Fruit fly (Drosophila melanogaster): ENCODE results near the gene CG10324.

CG10324 gene

DNA sequence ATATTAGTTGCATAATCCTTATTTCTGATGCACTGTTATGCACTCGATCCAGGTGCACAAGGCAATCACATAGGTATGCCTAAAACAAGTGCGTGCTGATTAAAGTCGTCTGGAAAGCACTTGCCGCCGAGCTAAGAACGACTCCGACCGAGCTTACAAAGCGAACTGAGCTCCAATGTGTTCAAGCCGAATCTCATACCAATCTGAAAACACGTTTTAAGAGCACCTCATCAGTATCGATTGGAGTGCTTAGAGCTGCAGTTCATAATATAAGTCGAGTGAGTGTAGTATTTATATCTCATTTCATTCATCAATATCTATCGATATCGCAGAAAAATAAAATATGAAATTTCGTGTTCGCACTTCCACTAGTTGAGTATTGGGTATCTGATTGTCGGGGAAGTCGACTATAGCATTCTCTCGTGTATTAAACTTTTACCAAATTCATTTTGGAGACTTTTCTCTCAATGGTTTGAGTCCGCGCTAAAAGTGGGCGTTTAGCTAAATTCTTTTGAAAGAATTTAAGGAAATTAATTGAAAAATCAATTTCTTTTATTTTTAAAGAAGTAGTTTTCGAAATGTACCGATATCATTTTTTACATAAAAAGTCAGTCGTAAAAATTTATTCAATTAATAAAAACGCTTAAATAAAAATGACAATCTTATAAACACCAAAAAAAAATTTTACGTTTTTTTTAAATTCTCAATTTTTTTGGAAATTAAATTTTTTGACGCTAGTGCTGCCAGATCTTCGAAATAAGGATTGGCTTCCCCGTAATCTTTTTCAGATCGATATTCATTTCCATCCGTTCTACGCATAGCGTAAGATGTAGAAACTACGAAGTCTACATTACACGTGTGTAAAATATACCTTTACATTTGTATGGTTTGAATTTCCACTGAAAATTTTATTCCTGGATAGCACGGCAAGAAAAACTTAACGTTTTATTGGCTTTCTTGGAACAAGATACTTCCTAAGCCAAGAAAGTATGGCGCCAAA, 9.0 kb upstream of the CG10324 start, which contains the start of gene modSP:
Gene modSP, minus strand, starts transcription at position 169 of the 1,000 bp plus-strand sequence.
- peak; percentile 18 for TF ChIP-seq woc (GFP tag; optimal IDR thresholded peaks at IDR 0.05)
- TF ChIP-seq ey (GFP tag; optimal IDR thresholded peaks at IDR 0.05) = peak; percentile 41
- no peak for TF ChIP-seq Myc (optimal IDR thresholded peaks at IDR 0.05)
- TF ChIP-seq Hnf4 (GFP tag; optimal IDR thresholded peaks at IDR 0.05) = peak; percentile 7
- TF ChIP-seq h (GFP tag; optimal IDR thresholded peaks at IDR 0.05) = peak; percentile 42
- TF ChIP-seq fru (GFP tag; optimal IDR thresholded peaks at IDR 0.05) = peak; percentile 60
- TF ChIP-seq foxo (GFP tag; optimal IDR thresholded peaks at IDR 0.05) = peak in 1 of 2 experiments; percentile 57
- TF ChIP-seq Sp1 (GFP tag; optimal IDR thresholded peaks at IDR 0.05) = peak; percentile 13
- TF ChIP-seq Mio (GFP tag; optimal IDR thresholded peaks at IDR 0.05) = no peak
- peak; percentile 58 for TF ChIP-seq Dif (GFP tag; optimal IDR thresholded peaks at IDR 0.05; ENCODE audit: partially characterized antibody)
- no peak for TF ChIP-seq Abd-B (GFP tag; optimal IDR thresholded peaks at IDR 0.05)
- TF ChIP-seq CrebA (GFP tag; optimal IDR thresholded peaks at IDR 0.05; ENCODE audit: borderline replicate concordance) = no peak
- TF ChIP-seq rgr (GFP tag; optimal IDR thresholded peaks at IDR 0.05) = peak; percentile 49
- TF ChIP-seq usp (GFP tag; optimal IDR thresholded peaks at IDR 0.05) = no peak
- TF ChIP-seq Vsx2 (GFP tag; optimal IDR thresholded peaks at IDR 0.05; ENCODE audit: partially characterized antibody) = peak; percentile 74
- TF ChIP-seq br (GFP tag; optimal IDR thresholded peaks at IDR 0.05) = peak; percentile 59

DNA sequence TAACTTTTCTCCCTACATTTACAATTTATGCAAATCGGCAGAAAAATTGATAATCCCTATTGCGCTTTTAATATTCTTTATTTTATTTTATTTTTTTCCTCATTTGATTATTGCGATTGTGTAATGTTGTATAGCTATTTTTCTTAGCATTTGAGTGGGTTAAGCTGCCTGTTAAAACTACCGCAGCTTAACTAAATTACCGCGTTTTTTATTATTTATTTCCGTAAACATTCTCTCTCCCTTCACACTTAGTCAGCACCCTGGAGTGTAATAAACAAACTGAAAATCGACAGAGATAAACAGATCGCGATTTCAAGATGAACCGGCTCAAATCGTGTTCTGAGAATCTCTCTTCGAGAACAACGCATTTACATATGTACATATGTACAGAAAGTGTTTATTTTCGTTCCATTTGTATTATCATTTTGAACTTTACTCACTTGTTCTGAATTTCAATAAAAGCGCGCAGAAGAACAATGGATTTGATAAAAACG, 8.2 kb upstream of the CG10324 start:
- no peak for TF ChIP-seq psq (GFP tag; optimal IDR thresholded peaks at IDR 0.05)
- TF ChIP-seq tai (GFP tag; optimal IDR thresholded peaks at IDR 0.05) = no peak

DNA sequence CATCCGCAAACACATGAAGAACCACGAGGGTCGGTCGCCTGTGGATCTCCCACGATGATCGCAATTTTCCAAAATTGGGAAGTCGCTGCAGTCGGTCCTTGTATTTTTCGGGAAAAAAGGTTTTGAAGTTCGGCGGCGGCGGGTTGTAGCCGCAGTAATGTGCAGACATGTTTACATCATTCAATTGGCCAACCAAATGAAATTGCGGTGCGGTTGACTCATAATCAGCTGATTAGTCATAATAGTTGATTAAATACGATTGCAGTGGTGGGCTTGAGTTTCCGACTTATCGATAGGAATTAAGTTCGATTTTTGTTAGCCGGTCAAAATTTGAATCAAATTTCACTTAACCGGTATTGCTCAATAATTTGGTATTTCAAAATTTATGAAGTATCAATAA, 5.3 kb upstream of the CG10324 start, which contains the start of gene CG14907:
Gene CG14907, minus strand, starts transcription at position 229 of the 400 bp plus-strand sequence.
- TF ChIP-seq foxo (GFP tag; optimal IDR thresholded peaks at IDR 0.05) = no peak
- TF ChIP-seq Jra (GFP tag; optimal IDR thresholded peaks at IDR 0.05) = peak; percentile 14

DNA sequence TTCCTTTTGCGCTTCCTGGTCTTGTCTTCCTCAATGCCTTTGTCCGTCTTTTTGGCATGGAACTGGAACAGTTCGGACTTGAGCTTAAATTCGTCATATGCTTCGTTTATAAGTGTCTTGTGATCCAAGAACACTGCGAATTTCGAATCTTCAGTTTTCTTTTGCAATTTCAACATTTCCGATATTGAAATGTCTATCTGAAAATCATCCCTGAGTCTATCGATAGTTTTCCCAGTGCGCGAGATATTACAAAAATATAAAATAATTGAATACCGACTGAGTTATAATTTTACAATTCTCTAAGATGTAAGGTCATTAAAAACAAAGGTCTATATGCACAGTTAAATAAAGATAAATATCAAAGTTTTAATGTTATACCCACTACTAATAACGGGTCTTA, 4.1 kb upstream of the CG10324 start, which contains the start of gene Mettl4:
Gene Mettl4, minus strand, starts transcription at position 208 of the 400 bp plus-strand sequence.
- TF ChIP-seq CrebA (GFP tag; optimal IDR thresholded peaks at IDR 0.05; ENCODE audit: borderline replicate concordance) (no peak), foxo (GFP tag; optimal IDR thresholded peaks at IDR 0.05) (no peak), usp (GFP tag; optimal IDR thresholded peaks at IDR 0.05) (no peak), dmrt93B (GFP tag; optimal IDR thresholded peaks at IDR 0.05) (no peak), Jra (GFP tag; optimal IDR thresholded peaks at IDR 0.05) (no peak)

DNA sequence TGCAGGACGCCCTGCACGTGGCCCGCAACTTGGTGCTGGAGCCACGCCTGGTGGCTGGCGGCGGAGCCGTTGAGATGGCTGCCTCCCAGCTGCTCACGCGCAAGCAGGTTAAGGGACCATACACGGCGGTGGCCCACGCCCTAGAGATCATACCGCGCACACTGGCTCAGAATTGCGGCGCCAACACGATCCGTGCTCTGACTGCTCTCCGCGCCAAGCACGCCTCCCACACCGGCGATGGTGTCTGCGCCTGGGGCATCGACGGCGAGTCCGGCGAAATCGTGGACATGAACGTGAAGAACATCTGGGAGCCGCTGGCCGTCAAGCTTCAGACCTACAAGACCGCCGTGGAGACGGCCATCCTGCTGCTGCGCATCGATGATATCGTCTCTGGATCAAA, 2.5 kb upstream of the CG10324 start:
- TF ChIP-seq CrebA (GFP tag; optimal IDR thresholded peaks at IDR 0.05; ENCODE audit: borderline replicate concordance) = no peak
- TF ChIP-seq Rel (GFP tag; optimal IDR thresholded peaks at IDR 0.05) = no peak
- TF ChIP-seq Rel (tag; optimal IDR thresholded peaks at IDR 0.05) = no peak
- TF ChIP-seq usp (GFP tag; optimal IDR thresholded peaks at IDR 0.05) = no peak
- TF ChIP-seq CG9705 (GFP tag; optimal IDR thresholded peaks at IDR 0.05) = no peak
- no peak for TF ChIP-seq brk (GFP tag; optimal IDR thresholded peaks at IDR 0.05)
- TF ChIP-seq HLH106 (tag; optimal IDR thresholded peaks at IDR 0.05) = no peak
- TF ChIP-seq GATAd (GFP tag; optimal IDR thresholded peaks at IDR 0.05) = no peak
- TF ChIP-seq Jra (GFP tag; optimal IDR thresholded peaks at IDR 0.05) = no peak
- TF ChIP-seq OdsH (GFP tag; optimal IDR thresholded peaks at IDR 0.05) = no peak
- no peak for TF ChIP-seq N (GFP tag; optimal IDR thresholded peaks at IDR 0.05)
- no peak for TF ChIP-seq dsf (GFP tag; optimal IDR thresholded peaks at IDR 0.05; ENCODE audit: borderline replicate concordance)
- TF ChIP-seq Vsx2 (GFP tag; optimal IDR thresholded peaks at IDR 0.05; ENCODE audit: partially characterized antibody) = no peak
- no peak for TF ChIP-seq CG32264 (GFP tag; optimal IDR thresholded peaks at IDR 0.05)
- TF ChIP-seq rgr (GFP tag; optimal IDR thresholded peaks at IDR 0.05) = no peak
- TF ChIP-seq jim (GFP tag; optimal IDR thresholded peaks at IDR 0.05) = no peak
- no peak for TF ChIP-seq dl (GFP tag; optimal IDR thresholded peaks at IDR 0.05; ENCODE audit: insufficient read depth in 1 of 2, partially characterized antibody in 2 of 2)

All from whole organism, wandering third instar larva.